Worm (Caenorhabditis elegans) whole organism, young adult: ENCODE results near the gene mog-5.

ENCODE experiments used
- B0336.3 ChIP-seq: fragments of 200-800 bp; sonication (Bioruptor generic); IDR thresholded peaks from 2 replicates; pipeline ENCODE4 v1.3.6; 2022; ENCODE audit warnings: missing genetic modification characterization, missing compliant biosample characterization
- F49E8.2 ChIP-seq: sonication (generic microtip); optimal IDR thresholded peaks from 3 replicates; lab custom pipeline; 2017; ENCODE audit warnings: missing genetic modification characterization, mild to moderate bottlenecking, missing compliant biosample characterization, antibody characterized with exemption, moderate library complexity; ENCODE audit not compliant: insufficient read depth
- F57C9.4 ChIP-seq: sonication (generic microtip); optimal IDR thresholded peaks from 2 replicates; lab custom pipeline; 2017; ENCODE audit warnings: mild to moderate bottlenecking, missing genetic modification characterization, missing compliant biosample characterization
- K11D2.4 ChIP-seq: fragments of 200-800 bp; sonication (Bioruptor generic); IDR thresholded peaks from 2 replicates; pipeline ENCODE4 v1.3.6; 2022; ENCODE audit warnings: missing genetic modification reagents, missing genetic modification characterization, missing compliant biosample characterization
- K12H6.12 ChIP-seq: fragments of 200-800 bp; sonication (Bioruptor generic); optimal IDR thresholded peaks from 2 replicates; lab custom pipeline; 2018; ENCODE audit warnings: mild to moderate bottlenecking, missing genetic modification characterization, missing compliant biosample characterization
- T26A5.8 ChIP-seq: sonication (generic microtip); optimal IDR thresholded peaks from 2 replicates; lab custom pipeline; 2016; ENCODE audit warnings: missing genetic modification characterization, missing compliant biosample characterization
- ZK185.1 ChIP-seq: sonication (generic microtip); optimal IDR thresholded peaks from 2 replicates; lab custom pipeline; 2016; ENCODE audit warnings: mild to moderate bottlenecking, missing genetic modification characterization, missing compliant biosample characterization; ENCODE audit not compliant: poor library complexity, severe bottlenecking
- aptf-2 ChIP-seq: fragments of 200-800 bp; sonication (Bioruptor generic); conservative IDR thresholded peaks from 2 replicates; pipeline ENCODE4 v1.3.6; 2022; ENCODE audit warnings: missing genetic modification reagents, missing genetic modification characterization, missing compliant biosample characterization
- atf-7 ChIP-seq: sonication (generic microtip); optimal IDR thresholded peaks from 2 replicates; lab custom pipeline; 2017; ENCODE audit warnings: mild to moderate bottlenecking, missing genetic modification characterization, missing compliant biosample characterization
- attf-3 ChIP-seq: fragments of 200-800 bp; sonication (Bioruptor generic); conservative IDR thresholded peaks from 2 replicates; pipeline ENCODE4 v1.3.6; 2022; ENCODE audit warnings: missing genetic modification reagents, missing genetic modification characterization, missing compliant biosample characterization
- attf-5 ChIP-seq: fragments of 200-800 bp; sonication (Bioruptor generic); optimal IDR thresholded peaks from 2 replicates; lab custom pipeline; 2018; ENCODE audit warnings: mild to moderate bottlenecking, missing genetic modification characterization, missing compliant biosample characterization
- cebp-1 ChIP-seq, 2 experiments: fragments of 200-800 bp in 1 of 2; sonication (Bioruptor generic) in 1 of 2; sonication (generic microtip) in 1 of 2; IDR thresholded peaks in 1 of 2; optimal IDR thresholded peaks in 1 of 2; 2 replicates each; pipeline versions ENCODE4 v1.3.6 to Lab custom; 2017 to 2022; ENCODE audit warnings: missing compliant biosample characterization in 2 of 2, missing genetic modification characterization in 2 of 2, mild to moderate bottlenecking in 1 of 2, missing genetic modification reagents in 1 of 2, moderate library complexity in 1 of 2
- ceh-100 ChIP-seq: fragments of 200-800 bp; sonication (Bioruptor generic); IDR thresholded peaks from 2 replicates; pipeline ENCODE4 v1.3.6; 2022; ENCODE audit warnings: missing genetic modification reagents, missing genetic modification characterization, missing compliant biosample characterization
- ceh-27 ChIP-seq: fragments of 200-800 bp; sonication (Bioruptor generic); optimal IDR thresholded peaks from 2 replicates; lab custom pipeline; 2018; ENCODE audit warnings: mild to moderate bottlenecking, missing genetic modification characterization, moderate library complexity, missing compliant biosample characterization
- ceh-40 ChIP-seq: fragments of 200-800 bp; sonication (Bioruptor generic); IDR thresholded peaks from 2 replicates; pipeline ENCODE4 v1.3.6; 2022; ENCODE audit warnings: missing genetic modification characterization, missing compliant biosample characterization
- chd-7 ChIP-seq: sonication (generic microtip); optimal IDR thresholded peaks from 2 replicates; lab custom pipeline; 2016; ENCODE audit warnings: mild to moderate bottlenecking, missing genetic modification characterization, moderate library complexity, missing compliant biosample characterization
- dpl-1 ChIP-seq: fragments of 150-350 bp; optimal IDR thresholded peaks from 2 replicates; lab custom pipeline; 2014; ENCODE audit warnings: missing biosample characterization, missing genetic modification reagents, missing genetic modification characterization
- egl-18 ChIP-seq: fragments of 200-800 bp; sonication (Bioruptor generic); IDR thresholded peaks from 2 replicates; pipeline ENCODE4 v1.3.6; 2022; ENCODE audit warnings: missing genetic modification reagents, missing genetic modification characterization, missing compliant biosample characterization
- egl-44 ChIP-seq: fragments of 200-800 bp; sonication (Bioruptor generic); IDR thresholded peaks from 2 replicates; pipeline ENCODE4 v1.3.6; 2022; ENCODE audit warnings: missing genetic modification reagents, missing genetic modification characterization, missing compliant biosample characterization
- egrh-3 ChIP-seq: fragments of 200-800 bp; sonication (Bioruptor generic); IDR thresholded peaks from 2 replicates; pipeline ENCODE4 v1.3.6; 2022; ENCODE audit warnings: missing genetic modification reagents, missing genetic modification characterization, missing compliant biosample characterization
- ekl-4 ChIP-seq: fragments of 200-800 bp; sonication (Bioruptor generic); IDR thresholded peaks from 2 replicates; pipeline ENCODE4 v1.3.6; 2022; ENCODE audit warnings: missing genetic modification reagents, missing genetic modification characterization, missing compliant biosample characterization
- ets-4 ChIP-seq: fragments of 200-800 bp; sonication (Bioruptor generic); optimal IDR thresholded peaks from 2 replicates; lab custom pipeline; 2018; ENCODE audit warnings: mild to moderate bottlenecking, missing genetic modification characterization, missing compliant biosample characterization
- gei-17 ChIP-seq: fragments of 200-800 bp; sonication (Bioruptor generic); optimal IDR thresholded peaks from 2 replicates; lab custom pipeline; 2018; ENCODE audit warnings: mild to moderate bottlenecking, missing genetic modification characterization, missing compliant biosample characterization
- hmg-20 ChIP-seq: fragments of 200-800 bp; sonication (Bioruptor generic); IDR thresholded peaks from 2 replicates; pipeline ENCODE4 v1.3.6; 2022; ENCODE audit warnings: missing genetic modification reagents, missing genetic modification characterization, missing compliant biosample characterization
- lag-1 ChIP-seq: fragments of 200-800 bp; sonication (Bioruptor generic); IDR thresholded peaks from 2 replicates; pipeline ENCODE4 v1.3.6; 2022; ENCODE audit warnings: missing genetic modification reagents, missing genetic modification characterization, missing compliant biosample characterization
- lin-26 ChIP-seq: fragments of 200-800 bp; sonication (Bioruptor generic); IDR thresholded peaks from 2 replicates; pipeline ENCODE4 v1.3.6; 2022; ENCODE audit warnings: missing genetic modification reagents, missing genetic modification characterization, missing compliant biosample characterization
- lin-35 ChIP-seq, 3 experiments: fragments of 150-350 bp in 2 of 3; sonication (generic microtip) in 1 of 3; optimal IDR thresholded peaks; 2 replicates each; lab custom pipeline; 2014 to 2018; ENCODE audit warnings: missing biosample characterization in 3 of 3, missing genetic modification characterization in 3 of 3, missing genetic modification reagents in 3 of 3
- lir-1 ChIP-seq: fragments of 200-800 bp; sonication (Bioruptor generic); conservative IDR thresholded peaks from 2 replicates; pipeline ENCODE4 v1.3.6; 2022; ENCODE audit warnings: missing genetic modification reagents, missing genetic modification characterization, missing compliant biosample characterization
- madf-10 ChIP-seq: sonication (generic microtip); optimal IDR thresholded peaks from 2 replicates; lab custom pipeline; 2016; ENCODE audit warnings: mild to moderate bottlenecking, missing genetic modification characterization, missing compliant biosample characterization
- madf-3 ChIP-seq: fragments of 200-800 bp; sonication (Bioruptor generic); IDR thresholded peaks from 2 replicates; pipeline ENCODE4 v1.3.6; 2022; ENCODE audit warnings: missing genetic modification reagents, missing genetic modification characterization, missing compliant biosample characterization
- madf-6 ChIP-seq: fragments of 200-800 bp; sonication (Bioruptor generic); IDR thresholded peaks from 2 replicates; pipeline ENCODE4 v1.3.6; 2022; ENCODE audit warnings: missing genetic modification reagents, missing genetic modification characterization, missing compliant biosample characterization
- mcd-1 ChIP-seq: fragments of 200-800 bp; sonication (Bioruptor generic); IDR thresholded peaks from 2 replicates; pipeline ENCODE4 v1.3.6; 2022; ENCODE audit warnings: missing genetic modification reagents, missing genetic modification characterization, missing compliant biosample characterization
- nfya-1 ChIP-seq: sonication (generic microtip); optimal IDR thresholded peaks from 2 replicates; lab custom pipeline; 2017; ENCODE audit warnings: antibody characterized with exemption, missing compliant biosample characterization, missing genetic modification characterization, borderline replicate concordance; ENCODE audit not compliant: insufficient read depth
- nfya-2 ChIP-seq: fragments of 200-800 bp; sonication (Bioruptor generic); IDR thresholded peaks from 2 replicates; pipeline ENCODE4 v1.3.6; 2022; ENCODE audit warnings: missing genetic modification reagents, missing genetic modification characterization, missing compliant biosample characterization
- nhr-179 ChIP-seq: sonication (generic microtip); optimal IDR thresholded peaks from 2 replicates; lab custom pipeline; 2016; ENCODE audit warnings: mild to moderate bottlenecking, missing genetic modification characterization, missing compliant biosample characterization
- repo-1 ChIP-seq: sonication (generic microtip); optimal IDR thresholded peaks from 2 replicates; lab custom pipeline; 2017; ENCODE audit warnings: mild to moderate bottlenecking, missing genetic modification characterization, missing compliant biosample characterization
- snpc-1.1 ChIP-seq: sonication (generic microtip); optimal IDR thresholded peaks from 2 replicates; lab custom pipeline; 2017; ENCODE audit warnings: missing genetic modification characterization, mild to moderate bottlenecking, missing compliant biosample characterization, antibody characterized with exemption, moderate library complexity, missing genotype, missing genetic modification reagents; ENCODE audit not compliant: insufficient read depth
- snpc-4 ChIP-seq, 5 experiments: fragments of 150-350 bp in 1 of 5; sonication (generic microtip) in 4 of 5; optimal IDR thresholded peaks; 2 replicates each; lab custom pipeline; 2014 to 2018; ENCODE audit warnings: missing genetic modification characterization in 5 of 5, missing biosample characterization in 3 of 5, antibody characterized with exemption in 2 of 5, mild to moderate bottlenecking in 2 of 5, missing compliant biosample characterization in 2 of 5, missing genotype in 2 of 5, moderate library complexity in 2 of 5, missing genetic modification reagents in 1 of 5
- tbp1 ChIP-seq: fragments of 200-800 bp; sonication (Bioruptor generic); optimal IDR thresholded peaks from 2 replicates; lab custom pipeline; 2018; ENCODE audit warnings: mild to moderate bottlenecking, missing genetic modification characterization, missing compliant biosample characterization
- unc-130 ChIP-seq: sonication (generic microtip); optimal IDR thresholded peaks from 2 replicates; lab custom pipeline; 2016; ENCODE audit warnings: missing genetic modification reagents, missing genetic modification characterization, missing compliant biosample characterization
- ztf-18 ChIP-seq: sonication (generic microtip); optimal IDR thresholded peaks from 2 replicates; lab custom pipeline; 2016; ENCODE audit warnings: missing genotype, mild to moderate bottlenecking, missing genetic modification characterization, missing compliant biosample characterization
- ztf-25 ChIP-seq: fragments of 200-800 bp; sonication (Bioruptor generic); IDR thresholded peaks from 2 replicates; pipeline ENCODE4 v1.3.6; 2022; ENCODE audit warnings: missing genetic modification reagents, missing genetic modification characterization, missing compliant biosample characterization
- ztf-26 ChIP-seq: sonication (generic microtip); optimal IDR thresholded peaks from 2 replicates; lab custom pipeline; 2017; ENCODE audit warnings: missing genetic modification characterization, missing compliant biosample characterization

Gene mog-5

DNA sequence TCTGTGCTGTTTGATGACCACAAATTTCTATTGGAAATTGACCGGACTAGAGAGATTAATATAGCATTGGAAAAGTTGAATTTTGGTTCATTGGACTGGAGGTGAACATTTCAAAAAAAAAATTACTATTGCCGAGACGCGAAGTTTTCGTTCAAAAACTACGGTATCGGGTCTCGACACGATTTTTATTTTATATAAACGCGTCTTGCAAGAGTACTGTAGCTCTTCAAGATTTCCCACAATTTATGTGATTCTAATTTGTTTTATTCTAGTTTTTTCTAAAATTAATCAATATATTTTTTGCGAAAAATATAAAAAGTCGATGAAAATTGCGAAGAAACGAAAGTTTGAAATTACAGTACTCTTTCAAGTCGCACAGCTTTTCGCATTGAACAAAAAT lies 28.7 kb upstream of the mog-5 start, which contains the start of gene F09E5.12:
F09E5.12 (minus strand) TSS at position 101 of the 400 bp plus-strand sequence.
- TF ChIP-seq nfya-1 (tag; lab: Kevin White, UChicago) (no peak), egl-44 (GFP tag; lab: Robert Waterston, UW) (no peak), F49E8.2 (tag; lab: Kevin White, UChicago) (no peak), egrh-3 (GFP tag; lab: Robert Waterston, UW) (no peak), madf-10 (tag; lab: Kevin White, UChicago) (no peak), gei-17 (GFP tag; lab: Kevin White, UChicago) (no peak), nhr-179 (tag; lab: Kevin White, UChicago) (no peak), ceh-27 (GFP tag; lab: Kevin White, UChicago) (no peak), nfya-2 (GFP tag; lab: Robert Waterston, UW) (no peak), attf-3 (GFP tag; lab: Robert Waterston, UW) (no peak), lag-1 (GFP tag; lab: Robert Waterston, UW) (no peak)

DNA sequence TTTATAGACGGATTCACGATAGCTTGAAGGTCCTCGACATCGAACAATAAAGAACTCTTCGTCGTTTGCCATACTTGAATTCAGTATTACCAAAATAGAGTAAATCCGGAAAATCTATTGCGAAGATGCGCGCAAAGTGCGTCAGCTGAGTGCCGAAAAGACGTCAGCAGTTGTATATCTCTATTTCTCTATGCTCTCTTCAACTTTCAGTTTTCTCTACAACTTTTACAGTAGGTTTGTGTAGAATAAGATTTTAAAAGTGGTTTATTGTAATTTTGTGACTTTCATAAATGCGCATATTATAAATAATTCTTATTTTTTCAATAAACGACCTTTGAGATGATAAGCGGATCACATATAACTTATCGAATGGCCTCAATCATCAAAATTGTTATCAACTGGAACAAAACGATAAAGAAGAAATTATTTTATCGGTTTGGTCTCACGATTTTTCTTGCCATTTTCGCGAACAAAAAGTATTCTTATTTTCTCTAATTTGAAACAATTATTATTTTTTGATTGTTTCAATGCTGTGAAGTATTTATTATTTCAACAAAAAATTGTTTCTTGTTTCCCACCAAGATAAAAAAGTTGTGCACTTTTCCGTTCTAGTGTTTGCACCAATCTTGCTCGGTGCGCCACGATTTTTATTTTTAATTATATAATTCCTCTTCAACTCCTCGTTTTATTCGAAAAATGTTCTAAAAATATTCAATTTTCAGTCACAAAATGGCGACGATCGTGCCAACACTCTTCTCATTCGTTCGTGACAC lies 25.9 kb upstream of the mog-5 start, which contains the start of the genes agt-2 and F09E5.3:
agt-2 (minus strand) TSS at position 553 of the 773 bp plus-strand sequence.
F09E5.3 (plus strand) TSS at position 723 of the 773 bp plus-strand sequence.
- peak in 2 of 3 experiments; percentile 72 to 91 for TF ChIP-seq lin-35 (GFP tag; optimal IDR thresholded peaks at IDR 0.05; lab: Kevin White, UChicago)
- peak; percentile 52; the same call in 1 of the 2 replicates for TF ChIP-seq B0336.3 (GFP tag; lab: Robert Waterston, UW)
- TF ChIP-seq ZK185.1 (tag; lab: Kevin White, UChicago) = peak; percentile 84
- peak; percentile 82 for TF ChIP-seq madf-6 (GFP tag; lab: Robert Waterston, UW)
- peak; percentile 83 for TF ChIP-seq K11D2.4 (GFP tag; lab: Robert Waterston, UW)
- TF ChIP-seq cebp-1 (GFP tag; IDR thresholded peaks at IDR 0.05; lab: Robert Waterston, UW) = no peak
- TF ChIP-seq cebp-1 (tag; optimal IDR thresholded peaks at IDR 0.05; lab: Kevin White, UChicago) = peak; percentile 84
- no peak for TF ChIP-seq unc-130 (GFP tag; lab: Kevin White, UChicago)
- TF ChIP-seq atf-7 = peak; percentile 35
- TF ChIP-seq lin-26 (GFP tag; lab: Robert Waterston, UW) = peak; percentile 55; the same call in 1 of the 2 replicates
- TF ChIP-seq K12H6.12 (tag; lab: Kevin White, UChicago) = peak; percentile 75
- no peak for TF ChIP-seq snpc-4 (GFP tag; optimal IDR thresholded peaks at IDR 0.05; lab: Kevin White, UChicago)
- TF ChIP-seq snpc-4 (tag; optimal IDR thresholded peaks at IDR 0.05; lab: Kevin White, UChicago) = peak; percentile 5 to 72 (median 52)
- TF ChIP-seq repo-1 (tag; lab: Kevin White, UChicago) = peak; percentile 56
- no peak for TF ChIP-seq F57C9.4 (tag; lab: Kevin White, UChicago)
- TF ChIP-seq hmg-20 = peak; percentile 50; the same call in 1 of the 2 replicates
- TF ChIP-seq snpc-1.1 = peak; percentile 7
- TF ChIP-seq attf-5 (GFP tag; lab: Kevin White, UChicago) = peak; percentile 92
- TF ChIP-seq ztf-26 (tag; lab: Kevin White, UChicago) = peak; percentile 58
- TF ChIP-seq T26A5.8 (tag; lab: Kevin White, UChicago) = no peak
- TF ChIP-seq madf-3 (GFP tag; lab: Robert Waterston, UW) = peak; percentile 86
- TF ChIP-seq dpl-1 (GFP tag; lab: Kevin White, UChicago) = peak; percentile 45
- TF ChIP-seq lag-1 (GFP tag; lab: Robert Waterston, UW) = no peak
- TF ChIP-seq chd-7 (tag; lab: Kevin White, UChicago) = peak; percentile 15
- peak; percentile 91 for TF ChIP-seq ekl-4
- TF ChIP-seq ets-4 (GFP tag; lab: Kevin White, UChicago) = peak; percentile 12
- no peak for TF ChIP-seq aptf-2 (GFP tag; lab: Robert Waterston, UW)
- peak; percentile 96 for TF ChIP-seq ztf-18
- TF ChIP-seq lir-1 (GFP tag; lab: Robert Waterston, UW) = peak; percentile 67
- TF ChIP-seq ceh-40 = no peak
- no peak for TF ChIP-seq ztf-25 (GFP tag; lab: Robert Waterston, UW)
- peak; percentile 82 for TF ChIP-seq mcd-1 (GFP tag; lab: Robert Waterston, UW)
- TF ChIP-seq attf-3 (GFP tag; lab: Robert Waterston, UW) = peak; percentile 59
- TF ChIP-seq ceh-100 = peak; percentile 68
- peak; percentile 61 for TF ChIP-seq tbp1 (GFP tag; lab: Kevin White, UChicago)
- TF ChIP-seq madf-10 (tag; lab: Kevin White, UChicago) = peak; percentile 49
- no peak for TF ChIP-seq egl-18
